Fruit fly (Drosophila melanogaster): ENCODE results near the gene CG32813.
A peak's percentile ranks its signal among the peaks of the same experiment; 100 is the strongest.

CG32813 gene

DNA sequence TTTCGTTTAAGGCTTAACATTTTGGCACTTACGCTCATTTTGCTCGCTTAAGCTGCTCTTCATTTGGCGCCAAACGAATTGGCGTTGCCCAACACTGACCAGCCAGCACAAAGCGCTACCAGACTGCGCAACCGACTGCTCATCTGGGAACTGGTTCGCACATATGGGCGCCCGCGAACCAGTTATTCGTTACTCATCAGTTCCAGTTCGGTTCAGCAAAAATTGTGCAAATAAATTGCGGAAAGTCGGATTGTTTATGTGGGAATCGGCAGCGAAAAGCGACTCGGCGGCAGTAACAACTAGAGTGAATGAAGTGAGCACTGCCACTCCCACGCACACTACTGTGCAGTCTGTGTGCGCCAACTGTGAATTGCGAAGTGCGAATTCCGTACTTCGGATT lies 12.2 kb downstream of the CG32813 start, which contains the start of gene Rilpl:
TSS of gene Rilpl (plus strand) at position 180 of the 400 bp plus-strand sequence.
- no peak for TF ChIP-seq CG10631 (GFP tag; optimal IDR thresholded peaks at IDR 0.05)
- no peak for TF ChIP-seq dsx (GFP tag; optimal IDR thresholded peaks at IDR 0.05; ENCODE audit: poor library complexity, severe bottlenecking)
- TF ChIP-seq CG9139 (GFP tag; optimal IDR thresholded peaks at IDR 0.05): no peak
- TF ChIP-seq OdsH (GFP tag; optimal IDR thresholded peaks at IDR 0.05): no peak
- TF ChIP-seq CG10669 (GFP tag; optimal IDR thresholded peaks at IDR 0.05): no peak
- TF ChIP-seq Gug (GFP tag; IDR thresholded peaks at IDR 0.05): no peak
- TF ChIP-seq CG31627 (GFP tag; optimal IDR thresholded peaks at IDR 0.05): no peak
- no peak for TF ChIP-seq CG3032 (tag; optimal IDR thresholded peaks at IDR 0.05)
- TF ChIP-seq CG11294 (GFP tag; IDR thresholded peaks at IDR 0.05): no peak
- no peak for TF ChIP-seq Hr39 (GFP tag; optimal IDR thresholded peaks at IDR 0.05)
- TF ChIP-seq Lpt (GFP tag; optimal IDR thresholded peaks at IDR 0.05): no peak
- peak; percentile 7 for TF ChIP-seq Eip78C (GFP tag)
- TF ChIP-seq Ets96B (tag; optimal IDR thresholded peaks at IDR 0.05): no peak
- peak; percentile 30 for TF ChIP-seq CG3919 (GFP tag; optimal IDR thresholded peaks at IDR 0.05)
- TF ChIP-seq CG7368 (GFP tag; optimal IDR thresholded peaks at IDR 0.05): no peak
- no peak for TF ChIP-seq svp (GFP tag)
- no peak for TF ChIP-seq Eip93F (GFP tag; optimal IDR thresholded peaks at IDR 0.05)
- TF ChIP-seq Ets21C (GFP tag; optimal IDR thresholded peaks at IDR 0.05): no peak
- peak; percentile 23 for TF ChIP-seq net (GFP tag; optimal IDR thresholded peaks at IDR 0.05)
- TF ChIP-seq dac (GFP tag; optimal IDR thresholded peaks at IDR 0.05): no peak
- TF ChIP-seq CG8319 (GFP tag; optimal IDR thresholded peaks at IDR 0.05): no peak
- no peak for TF ChIP-seq Sox15 (GFP tag; optimal IDR thresholded peaks at IDR 0.05)
- no peak for TF ChIP-seq CG8119 (GFP tag; IDR thresholded peaks at IDR 0.05)
- TF ChIP-seq achi (GFP tag; optimal IDR thresholded peaks at IDR 0.05): no peak
- no peak for TF ChIP-seq CG6163 (GFP tag; IDR thresholded peaks at IDR 0.05)
- TF ChIP-seq pdm3 (GFP tag; optimal IDR thresholded peaks at IDR 0.05): no peak
- TF ChIP-seq CG11762 (GFP tag; optimal IDR thresholded peaks at IDR 0.05; ENCODE audit: insufficient read depth): no peak
- no peak for TF ChIP-seq spab (GFP tag; optimal IDR thresholded peaks at IDR 0.05)
- peak; percentile 27 for TF ChIP-seq esn (GFP tag; optimal IDR thresholded peaks at IDR 0.05)
- no peak for TF ChIP-seq fd85E (GFP tag; optimal IDR thresholded peaks at IDR 0.05)
- TF ChIP-seq fkh (GFP tag; optimal IDR thresholded peaks at IDR 0.05): peak; percentile 66
- TF ChIP-seq cyc (GFP tag; optimal IDR thresholded peaks at IDR 0.05): peak; percentile 14
- TF ChIP-seq Blimp-1 (GFP tag; optimal IDR thresholded peaks at IDR 0.05): no peak
- TF ChIP-seq Sox14 (GFP tag; optimal IDR thresholded peaks at IDR 0.05): peak; percentile 24
- no peak for TF ChIP-seq CG34406 (GFP tag; optimal IDR thresholded peaks at IDR 0.05)
- no peak for TF ChIP-seq CG6808 (GFP tag; optimal IDR thresholded peaks at IDR 0.05)
- TF ChIP-seq CG1621 (tag; optimal IDR thresholded peaks at IDR 0.05): peak; percentile 63
- no peak for TF ChIP-seq CG6792 (GFP tag; optimal IDR thresholded peaks at IDR 0.05)
- TF ChIP-seq CG16779 (tag; optimal IDR thresholded peaks at IDR 0.05): no peak
- no peak for TF ChIP-seq Smox (GFP tag; optimal IDR thresholded peaks at IDR 0.05)
- TF ChIP-seq acj6 (GFP tag; optimal IDR thresholded peaks at IDR 0.05): no peak
- TF ChIP-seq CG4318 (GFP tag; optimal IDR thresholded peaks at IDR 0.05): no peak
- 0 out of 3 replicates have a peak, but pooled peaks have one; percentile 21 for TF ChIP-seq eg (GFP tag; IDR thresholded peaks at IDR 0.05)
- TF ChIP-seq topi (GFP tag; optimal IDR thresholded peaks at IDR 0.05): no peak
- TF ChIP-seq Eip75B (GFP tag; optimal IDR thresholded peaks at IDR 0.05): peak; percentile 13
- TF ChIP-seq salr (GFP tag; optimal IDR thresholded peaks at IDR 0.05): no peak
- TF ChIP-seq fd59A (GFP tag; optimal IDR thresholded peaks at IDR 0.05): no peak
- TF ChIP-seq Met (GFP tag; optimal IDR thresholded peaks at IDR 0.05): no peak
- TF ChIP-seq Hr38 (GFP tag; optimal IDR thresholded peaks at IDR 0.05): no peak
- no peak for TF ChIP-seq CG32006 (GFP tag; optimal IDR thresholded peaks at IDR 0.05)
- no peak for TF ChIP-seq Sox102F (GFP tag; optimal IDR thresholded peaks at IDR 0.05)
- peak; percentile 29 to 45 for TF ChIP-seq ss (GFP tag; optimal IDR thresholded peaks at IDR 0.05)
- TF ChIP-seq vri (GFP tag; optimal IDR thresholded peaks at IDR 0.05): no peak
